Worm (Caenorhabditis elegans) whole organism, midembryonic: ENCODE results near the gene srh-52.

Source experiments
- T22C8.4 ChIP-seq: fragments of 200-800 bp; sonication (Bioruptor generic); IDR thresholded peaks from 2 replicates; pipeline ENCODE4 v1.3.6; 2022; ENCODE audit warnings: missing genetic modification characterization, missing compliant biosample characterization
- cog-1 ChIP-seq: sonication (generic microtip); optimal IDR thresholded peaks from 2 replicates; lab custom pipeline; 2016; ENCODE audit warnings: missing genetic modification characterization, missing compliant biosample characterization
- flt-1 ChIP-seq: fragments of 200-800 bp; sonication (Bioruptor generic); IDR thresholded peaks from 2 replicates; pipeline ENCODE4 v1.3.6; 2022; ENCODE audit warnings: missing genetic modification characterization, missing compliant biosample characterization
- klf-2 ChIP-seq: fragments of 200-800 bp; sonication (Bioruptor generic); conservative IDR thresholded peaks from 2 replicates; pipeline ENCODE4 v1.3.6; 2022; ENCODE audit warnings: missing genetic modification reagents, missing genetic modification characterization, missing compliant biosample characterization
- med-1 ChIP-seq: sonication (generic microtip); optimal IDR thresholded peaks from 2 replicates; lab custom pipeline; 2017; ENCODE audit warnings: missing genetic modification characterization, mild to moderate bottlenecking, missing compliant biosample characterization, antibody characterized with exemption, missing genetic modification reagents; ENCODE audit not compliant: insufficient read depth
- ref-1 ChIP-seq: fragments of 200-800 bp; sonication (Bioruptor generic); conservative IDR thresholded peaks from 2 replicates; pipeline ENCODE4 v1.3.6; 2022; ENCODE audit warnings: missing genetic modification reagents, missing genetic modification characterization, missing compliant biosample characterization
- tab-1 ChIP-seq: fragments of 200-800 bp; sonication (Bioruptor generic); IDR thresholded peaks from 2 replicates; pipeline ENCODE4 v1.3.6; 2022; ENCODE audit warnings: missing genetic modification characterization, missing compliant biosample characterization
- ztf-23 ChIP-seq: fragments of 200-800 bp; sonication (Bioruptor generic); IDR thresholded peaks from 2 replicates; pipeline ENCODE4 v1.3.6; 2022; ENCODE audit warnings: missing genetic modification reagents, missing genetic modification characterization, missing compliant biosample characterization
- ztf-29 ChIP-seq: fragments of 200-800 bp; sonication (Bioruptor generic); IDR thresholded peaks from 2 replicates; pipeline ENCODE4 v1.3.6; 2022; ENCODE audit warnings: missing genetic modification reagents, missing genetic modification characterization, missing compliant biosample characterization

The srh-52 gene

ce11 chrV:15376223-15376622, at the start of gene srh-52:
Gene srh-52 (minus strand): TSS chrV:15376323.
- TF ChIP-seq cog-1 (tag; lab: Kevin White, UChicago): no peak
- TF ChIP-seq flt-1 (GFP tag; lab: Robert Waterston, UW): no peak
- TF ChIP-seq ztf-23 (GFP tag; lab: Robert Waterston, UW): no peak
- TF ChIP-seq tab-1: no peak
- TF ChIP-seq ztf-29: no peak
- TF ChIP-seq med-1 (GFP tag; lab: Kevin White, UChicago): no peak
- no peak for TF ChIP-seq klf-2 (GFP tag; lab: Robert Waterston, UW)
- TF ChIP-seq ref-1 (GFP tag; lab: Robert Waterston, UW): no peak
- no peak for TF ChIP-seq T22C8.4 (GFP tag; lab: Robert Waterston, UW)

ce11 chrV:15425368-15426091, 49.4 kb upstream of the srh-52 start, which contains the start of gene Y36E3A.2:
Gene Y36E3A.2 (plus strand): TSS chrV:15426041.
- TF ChIP-seq ztf-23 (GFP tag; lab: Robert Waterston, UW) (no peak), cog-1 (tag; lab: Kevin White, UChicago) (no peak), flt-1 (GFP tag; lab: Robert Waterston, UW) (no peak), ref-1 (GFP tag; lab: Robert Waterston, UW) (no peak), ztf-29 (no peak), T22C8.4 (GFP tag; lab: Robert Waterston, UW) (no peak), klf-2 (GFP tag; lab: Robert Waterston, UW) (no peak), med-1 (GFP tag; lab: Kevin White, UChicago) (no peak)

- no peak for TF ChIP-seq T22C8.4 (GFP tag; lab: Robert Waterston, UW)
These were observed 47.5 kb upstream of the srh-52 start, which contains the start of gene fbxa-104 for ce11 chrV:15423601-15424000. Gene fbxa-104 (minus strand): TSS chrV:15423683.

DNA sequence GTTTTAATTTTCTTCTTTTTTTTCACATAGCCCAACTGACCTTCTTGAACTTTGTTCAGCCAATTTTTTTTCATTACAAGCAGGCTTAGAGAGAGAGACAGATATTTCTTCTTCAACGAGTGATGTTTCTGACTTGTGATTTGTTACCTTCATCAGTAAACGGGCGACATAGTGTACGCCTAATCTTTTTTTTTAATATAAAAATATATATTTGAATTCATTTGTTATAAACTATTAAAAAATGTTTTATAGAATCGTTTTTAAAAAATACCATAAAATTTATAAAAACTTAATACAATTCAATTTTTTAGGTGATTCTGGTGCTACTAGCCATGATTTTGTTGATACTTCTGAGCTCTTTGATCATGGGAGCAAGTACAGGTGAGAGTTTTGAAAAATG, 41.7 kb upstream of the srh-52 start, which contains the start of gene T06E6.10:
T06E6.10 (plus strand) TSS at position 301 of the 400 bp plus-strand sequence.
- TF ChIP-seq cog-1 (tag; lab: Kevin White, UChicago) (no peak), med-1 (GFP tag; lab: Kevin White, UChicago) (no peak), ztf-29 (no peak), klf-2 (GFP tag; lab: Robert Waterston, UW) (no peak), ztf-23 (GFP tag; lab: Robert Waterston, UW) (no peak), tab-1 (no peak), ref-1 (GFP tag; lab: Robert Waterston, UW) (no peak), T22C8.4 (GFP tag; lab: Robert Waterston, UW) (no peak), flt-1 (GFP tag; lab: Robert Waterston, UW) (no peak)

DNA sequence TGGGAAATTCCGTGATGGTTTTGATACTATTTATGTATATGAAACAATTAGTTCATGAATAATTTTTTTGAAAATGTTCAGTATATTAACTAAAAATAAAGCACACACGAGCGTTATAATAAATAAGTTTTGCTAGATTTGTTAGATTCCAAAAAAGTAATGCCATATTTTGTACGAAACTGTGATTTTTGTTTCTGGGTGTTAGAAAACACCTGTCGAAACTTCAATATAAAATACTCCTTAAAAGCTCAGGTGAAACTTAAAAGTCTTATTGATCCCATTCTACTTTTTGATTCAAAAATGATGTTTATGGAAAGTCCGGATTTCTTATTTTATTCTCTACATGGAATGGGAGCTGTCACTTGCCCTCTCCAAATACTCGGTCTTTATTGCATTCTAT, 39.8 kb upstream of the srh-52 start, which contains the start of gene srh-265:
srh-265 (plus strand) TSS at position 301 of the 400 bp plus-strand sequence.
- TF ChIP-seq ztf-29: no peak
- no peak for TF ChIP-seq flt-1 (GFP tag; lab: Robert Waterston, UW)
- TF ChIP-seq T22C8.4 (GFP tag; lab: Robert Waterston, UW): no peak
- no peak for TF ChIP-seq ref-1 (GFP tag; lab: Robert Waterston, UW)
- no peak for TF ChIP-seq ztf-23 (GFP tag; lab: Robert Waterston, UW)
- no peak for TF ChIP-seq med-1 (GFP tag; lab: Kevin White, UChicago)
- no peak for TF ChIP-seq tab-1
- no peak for TF ChIP-seq klf-2 (GFP tag; lab: Robert Waterston, UW)
- no peak for TF ChIP-seq cog-1 (tag; lab: Kevin White, UChicago)

ce11 chrV:15413847-15414246, 37.7 kb upstream of the srh-52 start, which contains the start of gene srh-264:
Gene srh-264 (plus strand): TSS chrV:15414147.
- TF ChIP-seq klf-2 (GFP tag; lab: Robert Waterston, UW) (no peak), ztf-23 (GFP tag; lab: Robert Waterston, UW) (no peak), tab-1 (no peak), med-1 (GFP tag; lab: Kevin White, UChicago) (no peak), flt-1 (GFP tag; lab: Robert Waterston, UW) (no peak), ref-1 (GFP tag; lab: Robert Waterston, UW) (no peak), ztf-29 (no peak), cog-1 (tag; lab: Kevin White, UChicago) (no peak), T22C8.4 (GFP tag; lab: Robert Waterston, UW) (no peak)

- no peak for TF ChIP-seq flt-1 (GFP tag; lab: Robert Waterston, UW)
- no peak for TF ChIP-seq ref-1 (GFP tag; lab: Robert Waterston, UW)
- TF ChIP-seq ztf-29: no peak
- no peak for TF ChIP-seq klf-2 (GFP tag; lab: Robert Waterston, UW)
- TF ChIP-seq ztf-23 (GFP tag; lab: Robert Waterston, UW): no peak
- TF ChIP-seq T22C8.4 (GFP tag; lab: Robert Waterston, UW): no peak
- no peak for TF ChIP-seq med-1 (GFP tag; lab: Kevin White, UChicago)
- TF ChIP-seq cog-1 (tag; lab: Kevin White, UChicago): no peak
- no peak for TF ChIP-seq tab-1
These were observed 36.5 kb upstream of the srh-52 start, which contains the start of gene srbc-63 for ce11 chrV:15412625-15413024. Gene srbc-63 (minus strand): TSS chrV:15412725.

DNA sequence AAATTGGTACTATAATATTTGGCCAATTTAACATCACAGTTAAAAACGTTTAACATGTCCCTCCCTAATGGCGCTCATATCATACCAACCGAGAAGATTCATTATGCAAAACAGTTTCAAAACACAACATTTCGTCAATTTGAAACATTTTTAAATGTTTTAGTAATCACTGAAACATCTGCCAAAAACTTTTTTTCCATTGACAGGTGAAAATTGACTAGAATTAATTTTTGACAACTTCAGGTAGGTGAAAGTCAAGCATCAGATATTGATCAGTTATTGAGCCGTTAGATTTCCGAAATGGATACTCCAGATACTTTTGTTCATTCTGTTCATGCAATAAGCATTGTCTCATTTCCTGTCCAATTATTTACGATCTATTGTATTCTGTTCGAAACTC, 30.8 kb upstream of the srh-52 start, which contains the start of gene srh-257:
srh-257 (plus strand) TSS at position 301 of the 400 bp plus-strand sequence.
- TF ChIP-seq tab-1: no peak
- no peak for TF ChIP-seq T22C8.4 (GFP tag; lab: Robert Waterston, UW)
- TF ChIP-seq med-1 (GFP tag; lab: Kevin White, UChicago): no peak
- no peak for TF ChIP-seq ztf-29
- no peak for TF ChIP-seq ref-1 (GFP tag; lab: Robert Waterston, UW)
- TF ChIP-seq klf-2 (GFP tag; lab: Robert Waterston, UW): no peak
- TF ChIP-seq flt-1 (GFP tag; lab: Robert Waterston, UW): no peak
- no peak for TF ChIP-seq cog-1 (tag; lab: Kevin White, UChicago)
- TF ChIP-seq ztf-23 (GFP tag; lab: Robert Waterston, UW): no peak

DNA sequence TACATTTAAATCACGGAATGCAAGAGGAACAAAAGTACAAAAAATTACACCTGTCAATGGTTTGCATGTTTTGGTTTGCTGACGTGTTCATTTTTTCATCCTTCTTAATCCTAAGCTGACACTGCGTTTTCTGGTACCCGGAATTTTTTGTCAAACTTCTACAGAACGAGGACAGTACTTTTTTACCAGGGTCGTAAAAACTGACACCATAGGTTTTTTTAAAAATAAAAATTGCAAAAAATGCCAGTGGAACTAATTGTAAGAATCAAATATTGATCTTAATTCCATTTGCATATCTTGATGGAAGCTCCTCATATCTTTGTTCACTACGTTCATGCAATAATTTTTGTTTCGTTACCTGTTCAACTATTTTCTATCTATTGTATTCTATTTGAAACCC, 28.7 kb upstream of the srh-52 start, which contains the start of gene srh-258:
srh-258 (plus strand) TSS at position 301 of the 400 bp plus-strand sequence.
- no peak for TF ChIP-seq ref-1 (GFP tag; lab: Robert Waterston, UW)
- no peak for TF ChIP-seq klf-2 (GFP tag; lab: Robert Waterston, UW)
- no peak for TF ChIP-seq ztf-29
- TF ChIP-seq ztf-23 (GFP tag; lab: Robert Waterston, UW): no peak
- TF ChIP-seq cog-1 (tag; lab: Kevin White, UChicago): no peak
- TF ChIP-seq T22C8.4 (GFP tag; lab: Robert Waterston, UW): no peak
